Worm (Caenorhabditis elegans): ENCODE data around the gene acly-1.

ce11 chrX:1468057-1468456, 11.3 kb upstream of the acly-1 start:
- TF ChIP-seq R02D3.7 (tag; optimal IDR thresholded peaks at IDR 0.05) (no peak), nhr-237 (tag; optimal IDR thresholded peaks at IDR 0.05) (no peak), mab-5 (tag; optimal IDR thresholded peaks at IDR 0.05) (no peak), nhr-11 (tag; optimal IDR thresholded peaks at IDR 0.05) (no peak), ztf-11 (tag; optimal IDR thresholded peaks at IDR 0.05) (no peak), elt-3 (tag; optimal IDR thresholded peaks at IDR 0.05) (no peak), skn-1 (tag; optimal IDR thresholded peaks at IDR 0.05) (no peak), elt-1 (tag; optimal IDR thresholded peaks at IDR 0.05) (no peak), ama-1 (optimal IDR thresholded peaks at IDR 0.05) (no peak), lsy-2 (tag; optimal IDR thresholded peaks at IDR 0.05) (no peak), nhr-23 (tag; optimal IDR thresholded peaks at IDR 0.05) (no peak)

All from whole organism, L2 larva.